Fruit fly (Drosophila melanogaster) whole organism, embryonic: ENCODE results near the gene CG9263.

Source experiments
- CG11093 ChIP-seq: fragments of 200-800 bp; sonication (Bioruptor generic); IDR thresholded peaks from 3 replicates; pipeline ENCODE4 v1.3.6; 2022; ENCODE audit warnings: missing biosample characterization, missing genetic modification characterization
- CG11560 ChIP-seq: fragments of 200-800 bp; sonication (Bioruptor generic); IDR thresholded peaks from 3 replicates; pipeline ENCODE4 v1.3.6; 2022; ENCODE audit warnings: missing biosample characterization, missing genetic modification characterization
- CG13424 ChIP-seq: fragments of 200-800 bp; sonication (Bioruptor generic); optimal IDR thresholded peaks from 2 replicates; lab custom pipeline; 2019; ENCODE audit warnings: missing biosample characterization, mild to moderate bottlenecking, missing genetic modification characterization, moderate library complexity
- CG13894 ChIP-seq: fragments of 200-800 bp; sonication (Bioruptor generic); optimal IDR thresholded peaks from 3 replicates; lab custom pipeline; 2018; ENCODE audit warnings: missing biosample characterization, mild to moderate bottlenecking, missing genetic modification characterization, moderate library complexity
- CG15514 ChIP-seq: fragments of 200-800 bp; sonication (Bioruptor generic); optimal IDR thresholded peaks from 3 replicates; lab custom pipeline; 2017; ENCODE audit warnings: missing biosample characterization, missing genetic modification characterization, mild to moderate bottlenecking, moderate library complexity, missing genetic modification reagents
- CG16863 ChIP-seq: fragments of 200-800 bp; sonication (Bioruptor generic); optimal IDR thresholded peaks from 3 replicates; lab custom pipeline; 2016; ENCODE audit warnings: missing biosample characterization, missing genetic modification characterization
- CG1792 ChIP-seq: fragments of 200-800 bp; sonication (Bioruptor generic); optimal IDR thresholded peaks from 2 replicates; lab custom pipeline; 2016; ENCODE audit warnings: missing biosample characterization, missing genetic modification characterization
- CG18476 ChIP-seq: fragments of 200-800 bp; sonication (Bioruptor generic); optimal IDR thresholded peaks from 2 replicates; lab custom pipeline; 2016; ENCODE audit warnings: missing biosample characterization, mild to moderate bottlenecking, missing genetic modification characterization
- CG3065 ChIP-seq: fragments of 200-800 bp; sonication (Bioruptor generic); optimal IDR thresholded peaks from 2 replicates; lab custom pipeline; 2016; ENCODE audit warnings: missing biosample characterization, missing genetic modification characterization
- CG3281 ChIP-seq: fragments of 200-800 bp; sonication (Bioruptor generic); optimal IDR thresholded peaks from 3 replicates; lab custom pipeline; 2017; ENCODE audit warnings: missing biosample characterization, mild to moderate bottlenecking, missing genetic modification characterization
- CG34422 ChIP-seq: fragments of 200-800 bp; sonication (Bioruptor generic); IDR thresholded peaks from 3 replicates; pipeline ENCODE4 v1.3.6; 2022; ENCODE audit warnings: missing biosample characterization, missing genetic modification characterization
- CG3995 ChIP-seq: fragments of 200-800 bp; sonication (Bioruptor generic); optimal IDR thresholded peaks from 3 replicates; lab custom pipeline; 2016; ENCODE audit warnings: missing biosample characterization, missing genetic modification characterization
- CG4404 ChIP-seq: fragments of 200-800 bp; sonication (Bioruptor generic); IDR thresholded peaks from 2 replicates; pipeline ENCODE4 v1.3.6; 2022; ENCODE audit warnings: missing biosample characterization, missing genetic modification characterization
- CG6765 ChIP-seq: fragments of 200-800 bp; sonication (Bioruptor generic); optimal IDR thresholded peaks from 3 replicates; lab custom pipeline; 2017; ENCODE audit warnings: missing biosample characterization, mild to moderate bottlenecking, missing genetic modification characterization
- CG7357 ChIP-seq: fragments of 200-800 bp; sonication (Bioruptor generic); IDR thresholded peaks from 3 replicates; pipeline ENCODE4 v1.3.6; 2022; ENCODE audit warnings: missing biosample characterization, missing genetic modification characterization
- CG7839 ChIP-seq: fragments of 200-800 bp; sonication (Bioruptor generic); optimal IDR thresholded peaks from 3 replicates; lab custom pipeline; 2018; ENCODE audit warnings: missing biosample characterization, mild to moderate bottlenecking, missing genetic modification characterization, moderate library complexity
- CG9437 ChIP-seq: fragments of 200-800 bp; sonication (Bioruptor generic); optimal IDR thresholded peaks from 2 replicates; lab custom pipeline; 2018; ENCODE audit warnings: missing biosample characterization, mild to moderate bottlenecking, missing genetic modification characterization
- Camta ChIP-seq: fragments of 200-800 bp; sonication (Bioruptor generic); optimal IDR thresholded peaks from 2 replicates; lab custom pipeline; 2016; ENCODE audit warnings: missing biosample characterization, missing genetic modification characterization
- CkIIα-i1 ChIP-seq: fragments of 200-800 bp; sonication (Bioruptor generic); IDR thresholded peaks from 2 replicates; pipeline ENCODE4 v1.3.6; 2022; ENCODE audit warnings: missing biosample characterization, missing genetic modification characterization
- D ChIP-seq, 2 experiments: fragments of 200-800 bp in 1 of 2; fragments of >200 bp in 1 of 2; sonication (Bioruptor generic) in 1 of 2; optimal IDR thresholded peaks; 2 replicates in 1 of 2; 3 replicates in 1 of 2; lab custom pipeline; 2017; ENCODE audit warnings: mild to moderate bottlenecking in 1 of 2, missing biosample characterization in 1 of 2, missing genetic modification characterization in 1 of 2, missing genetic modification reagents in 1 of 2
- Deaf1 ChIP-seq: fragments of 200-800 bp; optimal IDR thresholded peaks from 3 replicates; lab custom pipeline; 2019; ENCODE audit warnings: missing biosample characterization, mild to moderate bottlenecking, missing genetic modification characterization, moderate library complexity
- Doc3 ChIP-seq: fragments of 200-800 bp; sonication (Bioruptor generic); IDR thresholded peaks from 3 replicates; pipeline ENCODE4 v1.3.6; 2022; ENCODE audit warnings: missing biosample characterization, missing genetic modification characterization; ENCODE audit not compliant: partially characterized antibody
- Gug ChIP-seq: fragments of 200-800 bp; sonication (Bioruptor generic); IDR thresholded peaks from 4 replicates; pipeline ENCODE4 v1.3.6; 2022; ENCODE audit warnings: missing biosample characterization, missing genetic modification characterization
- HmgZ ChIP-seq: fragments of 200-800 bp; sonication (Bioruptor generic); optimal IDR thresholded peaks from 2 replicates; lab custom pipeline; 2018; ENCODE audit warnings: missing biosample characterization, mild to moderate bottlenecking, missing genetic modification characterization
- Hr78 ChIP-seq, 2 experiments: fragments of 200-800 bp in 1 of 2; fragments of >200 bp in 1 of 2; sonication (Bioruptor generic) in 1 of 2; optimal IDR thresholded peaks; 2 replicates each; lab custom pipeline; 2017 to 2019; ENCODE audit warnings: missing biosample characterization in 2 of 2, missing genetic modification characterization in 2 of 2, mild to moderate bottlenecking in 1 of 2, moderate library complexity in 1 of 2
- Meics ChIP-seq: fragments of 200-800 bp; sonication (Bioruptor generic); optimal IDR thresholded peaks from 2 replicates; lab custom pipeline; 2017; ENCODE audit warnings: missing biosample characterization, mild to moderate bottlenecking, missing genetic modification characterization
- Mes4 ChIP-seq: fragments of 200-800 bp; sonication (Bioruptor generic); optimal IDR thresholded peaks from 2 replicates; lab custom pipeline; 2016; ENCODE audit warnings: missing biosample characterization, missing genetic modification characterization
- Neu2 ChIP-seq: fragments of 200-800 bp; sonication (Bioruptor generic); optimal IDR thresholded peaks from 3 replicates; lab custom pipeline; 2016; ENCODE audit warnings: missing biosample characterization, missing genetic modification characterization, borderline replicate concordance
- Sry-β ChIP-seq: fragments of 200-800 bp; sonication (Bioruptor generic); optimal IDR thresholded peaks from 2 replicates; lab custom pipeline; 2018; ENCODE audit warnings: missing biosample characterization, mild to moderate bottlenecking, missing genetic modification characterization, moderate library complexity
- amos ChIP-seq: fragments of 200-800 bp; sonication (Bioruptor generic); IDR thresholded peaks from 2 replicates; pipeline ENCODE4 v1.3.6; 2022; ENCODE audit warnings: missing biosample characterization, missing genetic modification characterization; ENCODE audit not compliant: partially characterized antibody
- cato ChIP-seq: fragments of 200-800 bp; sonication (Bioruptor generic); optimal IDR thresholded peaks from 2 replicates; lab custom pipeline; 2016; ENCODE audit warnings: missing biosample characterization, missing genetic modification characterization, borderline replicate concordance
- ci ChIP-seq: fragments of 200-800 bp; sonication (Bioruptor generic); IDR thresholded peaks from 3 replicates; pipeline ENCODE4 v1.3.6; 2022; ENCODE audit warnings: missing biosample characterization, missing genetic modification characterization
- gcm ChIP-seq: fragments of 200-800 bp; sonication (Bioruptor generic); optimal IDR thresholded peaks from 2 replicates; lab custom pipeline; 2019; ENCODE audit warnings: missing biosample characterization, mild to moderate bottlenecking, missing genetic modification characterization, moderate library complexity
- gcm2 ChIP-seq: fragments of 200-800 bp; sonication (Bioruptor generic); optimal IDR thresholded peaks from 2 replicates; lab custom pipeline; 2016; ENCODE audit warnings: missing biosample characterization, missing genetic modification characterization
- gsb ChIP-seq: fragments of 200-800 bp; sonication (Bioruptor generic); IDR thresholded peaks from 2 replicates; pipeline ENCODE4 v1.3.6; 2022; ENCODE audit warnings: missing biosample characterization, missing genetic modification characterization
- hth ChIP-seq: fragments of >200 bp; optimal IDR thresholded peaks from 2 replicates; lab custom pipeline; 2017; ENCODE audit warnings: inconsistent platforms
- inv ChIP-seq: fragments of 200-800 bp; sonication (Bioruptor generic); IDR thresholded peaks from 2 replicates; pipeline ENCODE4 v1.3.6; 2022; ENCODE audit warnings: missing biosample characterization, missing genetic modification characterization; ENCODE audit not compliant: partially characterized antibody
- mirr ChIP-seq: fragments of 200-800 bp; sonication (Bioruptor generic); optimal IDR thresholded peaks from 3 replicates; lab custom pipeline; 2018; ENCODE audit warnings: missing biosample characterization, mild to moderate bottlenecking, missing genetic modification characterization
- salm ChIP-seq: fragments of 200-800 bp; sonication (Bioruptor generic); optimal IDR thresholded peaks from 2 replicates; lab custom pipeline; 2018; ENCODE audit warnings: missing biosample characterization, mild to moderate bottlenecking, missing genetic modification characterization
- sd ChIP-seq: fragments of 200-800 bp; sonication (Bioruptor generic); optimal IDR thresholded peaks from 3 replicates; lab custom pipeline; 2018; ENCODE audit warnings: missing biosample characterization, mild to moderate bottlenecking, missing genetic modification characterization, moderate library complexity
- sim ChIP-seq: fragments of 200-800 bp; sonication (Bioruptor generic); IDR thresholded peaks from 2 replicates; pipeline ENCODE4 v1.3.6; 2022; ENCODE audit warnings: missing biosample characterization, missing genetic modification characterization
- so ChIP-seq: fragments of 200-800 bp; sonication (Bioruptor generic); IDR thresholded peaks from 3 replicates; pipeline ENCODE4 v1.3.6; 2022; ENCODE audit warnings: missing biosample characterization, missing genetic modification characterization
- tio ChIP-seq: fragments of 200-800 bp; sonication (Bioruptor generic); optimal IDR thresholded peaks from 2 replicates; lab custom pipeline; 2017; ENCODE audit warnings: missing biosample characterization, missing genetic modification characterization, inconsistent platforms
- toy ChIP-seq: fragments of 200-800 bp; sonication (Bioruptor generic); IDR thresholded peaks from 2 replicates; pipeline ENCODE4 v1.3.6; 2022; ENCODE audit warnings: missing biosample characterization, missing genetic modification characterization
- unpg ChIP-seq: fragments of 200-800 bp; sonication (Bioruptor generic); optimal IDR thresholded peaks from 3 replicates; lab custom pipeline; 2018; ENCODE audit warnings: missing biosample characterization, mild to moderate bottlenecking, missing genetic modification characterization, moderate library complexity
- zen ChIP-seq: fragments of 200-800 bp; sonication (Bioruptor generic); optimal IDR thresholded peaks from 3 replicates; lab custom pipeline; 2018; ENCODE audit warnings: missing biosample characterization, mild to moderate bottlenecking, missing genetic modification characterization, moderate library complexity
- zfh1 ChIP-seq: fragments of 200-800 bp; sonication (Bioruptor generic); IDR thresholded peaks from 3 replicates; pipeline ENCODE4 v1.3.6; 2022; ENCODE audit warnings: missing biosample characterization, missing genetic modification characterization

Gene CG9263

DNA sequence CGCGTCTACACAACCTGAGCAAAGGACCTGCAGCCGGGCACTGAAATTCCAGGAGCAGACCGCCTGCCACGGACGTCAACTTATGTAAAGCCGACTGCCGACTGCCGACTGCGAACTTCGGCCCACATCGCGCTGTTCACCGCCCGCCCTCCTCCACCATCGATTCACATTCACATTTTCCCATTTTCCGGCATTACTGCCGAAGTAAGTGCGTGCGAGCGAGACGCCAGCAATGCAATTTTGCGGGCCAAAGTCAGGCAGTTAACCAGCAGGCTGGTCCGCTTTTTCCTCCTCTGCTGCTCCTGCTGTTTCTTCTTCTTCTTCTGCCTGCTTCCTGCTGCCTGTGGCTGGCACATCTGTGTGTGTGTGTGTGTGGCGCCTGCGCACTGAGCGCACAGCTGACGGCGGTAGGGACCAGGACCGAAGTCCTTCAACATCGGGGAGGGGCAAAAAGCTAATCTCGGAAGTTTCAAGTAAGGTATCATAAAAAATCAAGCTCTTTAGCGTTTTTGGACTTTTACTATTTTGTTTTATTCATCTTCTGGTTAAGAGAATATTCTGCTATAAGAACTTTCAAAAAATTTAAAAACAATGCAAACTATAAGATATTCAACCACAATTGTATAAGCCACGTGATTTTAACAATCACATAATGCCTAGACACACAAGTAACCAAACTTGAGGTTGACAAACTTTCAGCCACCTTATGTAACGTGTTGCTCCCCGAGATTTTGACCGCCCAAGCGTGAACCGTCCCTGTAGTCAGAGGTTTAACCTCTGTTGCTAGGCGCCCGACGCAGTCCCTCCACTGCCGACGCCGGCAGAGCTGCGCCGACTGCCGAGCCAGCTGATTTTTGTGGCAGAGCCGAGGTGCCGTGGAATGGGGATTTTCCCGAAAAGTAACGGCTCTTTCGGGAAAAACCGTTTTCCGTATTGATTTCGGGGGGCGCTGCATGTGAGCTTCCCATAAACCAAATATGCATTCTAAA, 5.7 kb upstream of the CG9263 start (continued):
- TF ChIP-seq Mes4 (GFP tag; lab: Kevin White, UChicago), result no peak
- peak; percentile 61 for TF ChIP-seq zen
- TF ChIP-seq tio, result peak; percentile 45
- no peak for TF ChIP-seq Sry-β (GFP tag; lab: Kevin White, UChicago)
- peak; percentile 59 for TF ChIP-seq CG13894 (tag; lab: Kevin White, UChicago)
- TF ChIP-seq CG13424 (tag; lab: Kevin White, UChicago), result peak; percentile 32
- TF ChIP-seq amos (GFP tag; lab: Robert Waterston, UW), result peak; percentile 45; the same call in 1 of the 2 replicates
- TF ChIP-seq mirr (GFP tag; lab: Kevin White, UChicago), result no peak
- no peak for TF ChIP-seq Neu2 (GFP tag; lab: Kevin White, UChicago)
- no peak for TF ChIP-seq D (optimal IDR thresholded peaks at IDR 0.05; lab: Kevin White, UChicago)
- TF ChIP-seq D (GFP tag; optimal IDR thresholded peaks at IDR 0.05; lab: Kevin White, UChicago), result peak; percentile 46
- TF ChIP-seq sd, result no peak
- no peak for TF ChIP-seq CG9437 (GFP tag; lab: Kevin White, UChicago)
- no peak for TF ChIP-seq CG3995 (GFP tag; lab: Kevin White, UChicago)
- TF ChIP-seq Doc3 (GFP tag; lab: Robert Waterston, UW), result no peak
- peak in 1 of 2 experiments; percentile 35 for TF ChIP-seq Hr78 (GFP tag; optimal IDR thresholded peaks at IDR 0.05; lab: Kevin White, UChicago)
- 0 out of 4 replicates have a peak, but pooled peaks have one; percentile 47 for TF ChIP-seq Gug (GFP tag; lab: Robert Waterston, UW)
- TF ChIP-seq sim (GFP tag; lab: Robert Waterston, UW), result no peak
- peak; percentile 96 for TF ChIP-seq Deaf1 (tag; lab: Kevin White, UChicago)
- peak; percentile 4 for TF ChIP-seq CG15514 (GFP tag; lab: Kevin White, UChicago)
- peak; percentile 72 for TF ChIP-seq CG4404
- peak; percentile 38 for TF ChIP-seq Camta (GFP tag; lab: Kevin White, UChicago)
- TF ChIP-seq CG18476 (GFP tag; lab: Kevin White, UChicago), result peak; percentile 32
- peak; percentile 23 for TF ChIP-seq CG1792 (GFP tag; lab: Kevin White, UChicago)
- TF ChIP-seq inv (GFP tag; lab: Robert Waterston, UW), result no peak; the same call in 1 of the 2 replicates
- TF ChIP-seq gsb (GFP tag; lab: Robert Waterston, UW), result no peak
- peak; percentile 76 for TF ChIP-seq Meics
- no peak for TF ChIP-seq gcm2 (GFP tag; lab: Kevin White, UChicago)
- peak; percentile 21; the same call in 1 of the 3 replicates for TF ChIP-seq CG34422 (GFP tag; lab: Robert Waterston, UW)
- peak; percentile 68 for TF ChIP-seq CG7839 (tag; lab: Kevin White, UChicago)
- no peak for TF ChIP-seq CkIIα-i1 (GFP tag; lab: Robert Waterston, UW)
- TF ChIP-seq salm, result no peak
- TF ChIP-seq toy (GFP tag; lab: Robert Waterston, UW), result no peak
- no peak; the same call in 2 of the 3 replicates for TF ChIP-seq ci (GFP tag; lab: Robert Waterston, UW)
- TF ChIP-seq CG6765 (GFP tag; lab: Kevin White, UChicago), result peak; percentile 21
- peak; percentile 38 for TF ChIP-seq CG16863 (GFP tag; lab: Kevin White, UChicago)
- TF ChIP-seq CG7357, result no peak
- TF ChIP-seq gcm, result no peak
- TF ChIP-seq CG11560 (tag; lab: Robert Waterston, UW), result no peak
- 0 out of 3 replicates have a peak, but pooled peaks have one; percentile 52 for TF ChIP-seq so
- TF ChIP-seq unpg, result no peak
- TF ChIP-seq CG3065 (GFP tag; lab: Kevin White, UChicago), result no peak
- TF ChIP-seq CG11093, result no peak
- no peak for TF ChIP-seq cato (GFP tag; lab: Kevin White, UChicago)
- TF ChIP-seq HmgZ (tag; lab: Kevin White, UChicago), result peak; percentile 21
- no peak for TF ChIP-seq hth (lab: Kevin White, UChicago)
- TF ChIP-seq CG3281 (GFP tag; lab: Kevin White, UChicago), result peak; percentile 51
- TF ChIP-seq zfh1, result 0 out of 3 replicates have a peak, but pooled peaks have one; percentile 7
